Fruit fly (Drosophila melanogaster): ENCODE results near the gene Hap40.

Hap40 gene

DNA sequence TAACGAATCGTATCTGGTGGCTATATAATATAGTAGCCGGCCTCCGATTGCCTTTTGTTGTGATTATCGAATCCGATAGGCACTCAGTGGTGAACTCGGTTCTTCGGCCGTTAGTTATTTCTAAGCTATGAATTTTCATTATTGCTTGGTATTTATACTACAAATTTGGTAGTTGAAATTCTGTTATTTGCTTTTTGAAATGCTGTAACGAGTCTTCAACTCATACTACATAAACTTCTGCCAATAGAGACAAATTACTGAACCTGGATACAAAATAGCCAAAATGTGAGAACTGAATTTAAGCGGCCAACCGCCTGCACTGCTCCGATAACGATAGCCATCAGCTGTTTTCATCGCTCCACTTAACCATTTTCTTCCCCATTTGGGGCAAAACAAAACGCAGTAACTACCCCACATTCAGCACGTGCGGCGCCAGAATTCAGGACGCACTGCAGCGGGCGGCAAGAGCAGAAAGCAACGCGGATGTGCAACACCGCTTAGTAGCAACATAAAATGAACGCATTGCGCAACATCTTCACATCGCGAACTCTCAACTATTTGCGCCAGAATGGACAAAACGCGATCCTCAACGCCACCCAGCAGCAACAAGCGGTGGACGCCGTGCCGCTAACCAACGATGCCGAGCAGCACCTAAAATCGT is 35.1 kb downstream of the Hap40 start, which contains the start of the genes CG11679 and CG8206:
TSS of gene CG11679 (minus strand) at position 65 of the 661 bp plus-strand sequence.
TSS of gene CG8206 (plus strand) at position 341 of the 661 bp plus-strand sequence.
- TF ChIP-seq fd96Ca (GFP tag; IDR thresholded peaks at IDR 0.05) (no peak; the same call in 2 of the 3 replicates), CG14655 (GFP tag; optimal IDR thresholded peaks at IDR 0.05) (no peak), CG15710 (tag; optimal IDR thresholded peaks at IDR 0.05) (peak; percentile 33), CG4496 (GFP tag; IDR thresholded peaks at IDR 0.05) (no peak), CG32121 (GFP tag; IDR thresholded peaks at IDR 0.05) (peak; percentile 29; the same call in 1 of the 2 replicates), Pif1B (GFP tag; optimal IDR thresholded peaks at IDR 0.05) (no peak), Pif1A (GFP tag; optimal IDR thresholded peaks at IDR 0.05) (peak; percentile 28), gl (tag; optimal IDR thresholded peaks at IDR 0.05) (no peak), CG10348 (GFP tag; IDR thresholded peaks at IDR 0.05) (no peak), CG8301 (tag; optimal IDR thresholded peaks at IDR 0.05) (peak; percentile 10), D1 (tag; optimal IDR thresholded peaks at IDR 0.05) (no peak), CG9948 (tag; optimal IDR thresholded peaks at IDR 0.05) (peak; percentile 32), CG8159 (tag; optimal IDR thresholded peaks at IDR 0.05) (peak; percentile 47), CG17806 (tag; optimal IDR thresholded peaks at IDR 0.05) (no peak), rn (GFP tag; IDR thresholded peaks at IDR 0.05) (no peak), CG13204 (GFP tag; optimal IDR thresholded peaks at IDR 0.05) (no peak), CG12605 (GFP tag; IDR thresholded peaks at IDR 0.05) (no peak), Snoo (tag; optimal IDR thresholded peaks at IDR 0.05) (peak; percentile 48), EcR (GFP tag; optimal IDR thresholded peaks at IDR 0.05) (peak; percentile 1), CG34367 (tag; optimal IDR thresholded peaks at IDR 0.05) (no peak), Ets98B (GFP tag; IDR thresholded peaks at IDR 0.05) (no peak)

DNA sequence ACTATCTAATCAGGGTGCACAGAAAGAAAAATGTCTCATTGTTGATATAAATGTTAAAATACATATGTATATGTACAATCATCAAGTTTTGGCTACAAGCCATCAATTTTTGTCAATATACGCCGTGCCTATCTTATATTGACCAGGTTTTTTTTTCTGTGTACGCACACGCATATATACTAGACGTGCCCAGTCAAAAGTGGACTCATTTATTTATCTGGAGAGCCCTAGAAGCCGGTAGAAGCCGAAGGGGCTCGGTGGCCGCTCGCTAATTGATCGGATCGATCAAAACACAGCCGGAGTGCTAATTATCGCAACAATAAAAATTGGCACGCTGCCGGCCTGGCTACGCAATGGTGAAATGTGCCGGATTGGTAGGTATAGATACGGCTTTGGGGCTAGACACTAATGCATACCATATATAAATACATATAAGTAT is 36.4 kb downstream of the Hap40 start:
- no peak for TF ChIP-seq gl (tag; optimal IDR thresholded peaks at IDR 0.05)
- TF ChIP-seq fd96Ca (GFP tag; IDR thresholded peaks at IDR 0.05) = peak; percentile 70; the same call in 1 of the 3 replicates
- TF ChIP-seq CG8159 (tag; optimal IDR thresholded peaks at IDR 0.05) = peak; percentile 38
- TF ChIP-seq rn (GFP tag; IDR thresholded peaks at IDR 0.05) = no peak; the same call in 1 of the 2 replicates
- TF ChIP-seq CG13204 (GFP tag; optimal IDR thresholded peaks at IDR 0.05) = no peak
- no peak for TF ChIP-seq EcR (GFP tag; optimal IDR thresholded peaks at IDR 0.05)
- TF ChIP-seq D1 (tag; optimal IDR thresholded peaks at IDR 0.05) = no peak
- peak; percentile 26 for TF ChIP-seq Snoo (tag; optimal IDR thresholded peaks at IDR 0.05)
- peak; percentile 56 for TF ChIP-seq Pif1B (GFP tag; optimal IDR thresholded peaks at IDR 0.05)
- TF ChIP-seq CG10348 (GFP tag; IDR thresholded peaks at IDR 0.05) = no peak
- peak; percentile 45 for TF ChIP-seq CG8301 (tag; optimal IDR thresholded peaks at IDR 0.05)
- peak; percentile 84 for TF ChIP-seq CG4496 (GFP tag; IDR thresholded peaks at IDR 0.05)
- TF ChIP-seq CG34367 (tag; optimal IDR thresholded peaks at IDR 0.05) = no peak
- TF ChIP-seq CG9948 (tag; optimal IDR thresholded peaks at IDR 0.05) = peak; percentile 44
- 0 out of 2 replicates have a peak, but pooled peaks have one; percentile 44 for TF ChIP-seq CG12605 (GFP tag; IDR thresholded peaks at IDR 0.05)
- peak; percentile 68 for TF ChIP-seq Ets98B (GFP tag; IDR thresholded peaks at IDR 0.05)
- peak; percentile 74; the same call in 1 of the 2 replicates for TF ChIP-seq CG32121 (GFP tag; IDR thresholded peaks at IDR 0.05)
- peak; percentile 60 for TF ChIP-seq CG17806 (tag; optimal IDR thresholded peaks at IDR 0.05)
- TF ChIP-seq CG14655 (GFP tag; optimal IDR thresholded peaks at IDR 0.05) = no peak
- TF ChIP-seq CG15710 (tag; optimal IDR thresholded peaks at IDR 0.05) = peak; percentile 13
- peak; percentile 45 for TF ChIP-seq Pif1A (GFP tag; optimal IDR thresholded peaks at IDR 0.05)

DNA sequence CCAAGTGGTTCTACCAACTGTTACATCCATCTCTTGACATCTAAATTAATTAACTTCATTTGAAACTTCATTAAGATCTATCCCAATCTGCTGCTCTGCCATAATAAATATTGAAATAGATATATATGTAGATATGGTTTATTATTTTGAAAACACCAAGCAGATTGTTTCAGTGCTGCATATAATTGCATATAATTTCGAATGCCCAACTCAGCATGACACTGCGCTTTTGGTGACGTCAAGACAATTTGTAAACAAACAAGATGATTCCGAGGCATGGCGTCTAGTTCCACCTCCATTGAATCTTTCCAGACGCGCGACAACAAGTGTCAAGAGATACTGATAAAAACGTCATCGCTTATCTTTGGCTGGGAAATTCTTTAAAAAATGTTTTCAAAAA is 37.0 kb downstream of the Hap40 start:
- TF ChIP-seq Pif1A (GFP tag; optimal IDR thresholded peaks at IDR 0.05) (no peak), CG14655 (GFP tag; optimal IDR thresholded peaks at IDR 0.05) (no peak), CG34367 (tag; optimal IDR thresholded peaks at IDR 0.05) (no peak), CG10348 (GFP tag; IDR thresholded peaks at IDR 0.05) (no peak), CG32121 (GFP tag; IDR thresholded peaks at IDR 0.05) (no peak), D1 (tag; optimal IDR thresholded peaks at IDR 0.05) (no peak), Snoo (tag; optimal IDR thresholded peaks at IDR 0.05) (no peak), CG8159 (tag; optimal IDR thresholded peaks at IDR 0.05) (no peak), CG17806 (tag; optimal IDR thresholded peaks at IDR 0.05) (no peak), rn (GFP tag; IDR thresholded peaks at IDR 0.05) (no peak), CG13204 (GFP tag; optimal IDR thresholded peaks at IDR 0.05) (no peak), EcR (GFP tag; optimal IDR thresholded peaks at IDR 0.05) (no peak), CG15710 (tag; optimal IDR thresholded peaks at IDR 0.05) (no peak), CG9948 (tag; optimal IDR thresholded peaks at IDR 0.05) (no peak), CG8301 (tag; optimal IDR thresholded peaks at IDR 0.05) (no peak)

DNA sequence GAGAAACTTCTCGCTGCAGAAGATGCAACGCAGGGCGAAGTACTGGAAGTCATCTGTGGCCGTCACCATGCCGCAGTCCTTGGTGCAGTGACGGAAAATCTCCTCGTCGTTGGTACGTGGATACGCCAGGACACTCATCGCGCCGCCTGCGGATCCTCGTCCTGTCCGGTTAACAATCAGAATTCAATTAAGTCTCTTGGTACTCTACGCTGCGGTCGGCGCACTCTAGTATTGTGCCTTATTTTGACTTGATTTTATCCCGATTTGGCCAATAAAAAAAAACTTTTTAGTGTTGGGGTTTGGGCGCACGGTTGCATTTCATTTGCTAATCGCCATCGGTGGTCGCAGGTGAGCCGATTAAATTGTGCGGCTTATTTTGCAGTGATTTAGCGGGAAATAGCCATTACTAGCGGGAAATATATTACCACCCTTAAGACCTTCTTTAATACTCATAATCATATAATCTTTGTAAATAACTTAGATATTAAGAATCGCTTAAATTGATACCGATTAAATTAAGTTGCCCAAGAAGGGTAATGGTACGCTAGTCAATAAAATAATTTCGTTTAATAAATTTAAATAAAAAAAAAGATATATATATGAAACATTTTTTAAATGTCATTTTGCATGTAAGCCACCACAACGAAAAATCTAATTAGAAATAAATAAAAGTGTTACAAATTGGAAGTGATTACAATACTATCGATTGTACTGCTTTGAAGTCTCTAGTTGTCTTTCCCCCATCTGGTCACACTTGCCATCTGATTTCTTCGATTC is 42.2 kb downstream of the Hap40 start, which contains the start of the genes CG8944 and CCT6:
TSS of gene CG8944 (minus strand) at position 327 of the 777 bp plus-strand sequence.
TSS of gene CCT6 (plus strand) at position 744 of the 777 bp plus-strand sequence.
- TF ChIP-seq Pif1B (GFP tag; optimal IDR thresholded peaks at IDR 0.05) (no peak), Pif1A (GFP tag; optimal IDR thresholded peaks at IDR 0.05) (no peak), CG15710 (tag; optimal IDR thresholded peaks at IDR 0.05) (no peak), CG17806 (tag; optimal IDR thresholded peaks at IDR 0.05) (no peak), CG8159 (tag; optimal IDR thresholded peaks at IDR 0.05) (no peak)

DNA sequence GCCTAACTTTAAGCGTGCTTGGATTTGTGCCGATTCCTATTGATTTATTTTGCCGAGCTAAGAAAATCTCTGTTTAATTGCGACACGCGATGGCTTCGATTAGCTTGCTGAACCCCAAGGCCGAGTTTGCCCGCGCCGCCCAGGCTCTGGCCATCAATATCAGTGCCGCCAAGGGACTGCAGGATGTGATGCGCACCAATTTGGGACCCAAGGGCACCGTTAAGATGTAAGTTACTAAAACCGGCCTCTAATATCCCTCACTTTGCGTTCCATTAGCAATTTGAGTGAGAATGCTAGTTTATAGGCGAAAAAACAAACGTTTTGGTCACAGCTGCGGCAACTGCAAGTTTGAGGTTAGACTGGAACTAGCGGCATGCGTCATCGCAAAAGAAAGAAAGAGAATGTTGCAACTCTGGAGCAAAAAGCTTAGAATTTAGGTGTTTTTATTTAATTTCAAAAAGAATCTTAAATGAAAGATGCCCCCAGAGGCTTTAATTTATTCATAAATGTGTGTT is 42.8 kb downstream of the Hap40 start:
- TF ChIP-seq Snoo (tag; optimal IDR thresholded peaks at IDR 0.05) = no peak
- no peak for TF ChIP-seq EcR (GFP tag; optimal IDR thresholded peaks at IDR 0.05)
- no peak for TF ChIP-seq Pif1B (GFP tag; optimal IDR thresholded peaks at IDR 0.05)
- no peak for TF ChIP-seq CG34367 (tag; optimal IDR thresholded peaks at IDR 0.05)
- TF ChIP-seq CG9948 (tag; optimal IDR thresholded peaks at IDR 0.05) = no peak
- TF ChIP-seq CG13204 (GFP tag; optimal IDR thresholded peaks at IDR 0.05) = no peak
- no peak for TF ChIP-seq CG8301 (tag; optimal IDR thresholded peaks at IDR 0.05)
- TF ChIP-seq CG12605 (GFP tag; IDR thresholded peaks at IDR 0.05) = no peak
- no peak for TF ChIP-seq Ets98B (GFP tag; IDR thresholded peaks at IDR 0.05)
- TF ChIP-seq D1 (tag; optimal IDR thresholded peaks at IDR 0.05) = no peak
- TF ChIP-seq gl (tag; optimal IDR thresholded peaks at IDR 0.05) = no peak
- TF ChIP-seq CG10348 (GFP tag; IDR thresholded peaks at IDR 0.05) = no peak

All from whole organism, pupa.